Worm (Caenorhabditis elegans): ENCODE results near the gene acl-8.

acl-8 gene

ce11 chrV:6438601-6439000 lies 12.1 kb upstream of the acl-8 start, which contains the start of gene T05H4.4:
TSS of gene T05H4.4 (plus strand) at chrV:6438901.
- no peak for TF ChIP-seq ceh-36 (tag; optimal IDR thresholded peaks at IDR 0.05)
- TF ChIP-seq hnd-1 (tag; optimal IDR thresholded peaks at IDR 0.05) = no peak
- TF ChIP-seq B0310.2 (tag; optimal IDR thresholded peaks at IDR 0.05) = no peak
- no peak for TF ChIP-seq pes-1 (GFP tag; IDR thresholded peaks at IDR 0.05)
- no peak for TF ChIP-seq sea-1 (GFP tag; conservative IDR thresholded peaks at IDR 0.05)
- no peak for TF ChIP-seq hmg-4 (GFP tag; optimal IDR thresholded peaks at IDR 0.05)
- TF ChIP-seq flt-1 (GFP tag; IDR thresholded peaks at IDR 0.05) = no peak
- TF ChIP-seq scrt-1 (GFP tag; IDR thresholded peaks at IDR 0.05) = no peak

ce11 chrV:6441613-6442012 lies 9.1 kb upstream of the acl-8 start, which contains the start of gene T05H4.15:
TSS of gene T05H4.15 (minus strand) at chrV:6441713.
- no peak for TF ChIP-seq hmbx-1 (tag; optimal IDR thresholded peaks at IDR 0.05)
- TF ChIP-seq F13C5.2 (tag; optimal IDR thresholded peaks at IDR 0.05) = no peak
- no peak for TF ChIP-seq sea-1 (GFP tag; conservative IDR thresholded peaks at IDR 0.05)
- TF ChIP-seq B0310.2 (tag; optimal IDR thresholded peaks at IDR 0.05) = no peak
- TF ChIP-seq tbx-11 (GFP tag; IDR thresholded peaks at IDR 0.05) = no peak
- TF ChIP-seq hnd-1 (tag; optimal IDR thresholded peaks at IDR 0.05) = no peak
- no peak for TF ChIP-seq hmg-4 (GFP tag; optimal IDR thresholded peaks at IDR 0.05)
- no peak for TF ChIP-seq pes-1 (GFP tag; IDR thresholded peaks at IDR 0.05)
- no peak for TF ChIP-seq aly-1 (tag; optimal IDR thresholded peaks at IDR 0.05)
- no peak for TF ChIP-seq tbx-37 (GFP tag; conservative IDR thresholded peaks at IDR 0.05)
- TF ChIP-seq flt-1 (GFP tag; IDR thresholded peaks at IDR 0.05) = no peak
- no peak for TF ChIP-seq ets-7 (tag; optimal IDR thresholded peaks at IDR 0.05)

ce11 chrV:6442037-6442436 lies 8.6 kb upstream of the acl-8 start, which contains the start of gene T05H4.3:
TSS of gene T05H4.3 (plus strand) at chrV:6442337.
- TF ChIP-seq flt-1 (GFP tag; IDR thresholded peaks at IDR 0.05) = no peak
- TF ChIP-seq hnd-1 (tag; optimal IDR thresholded peaks at IDR 0.05) = no peak
- TF ChIP-seq ets-7 (tag; optimal IDR thresholded peaks at IDR 0.05) = no peak
- no peak for TF ChIP-seq ceh-36 (tag; optimal IDR thresholded peaks at IDR 0.05)
- no peak for TF ChIP-seq tbx-11 (GFP tag; IDR thresholded peaks at IDR 0.05)
- no peak for TF ChIP-seq tbx-37 (GFP tag; conservative IDR thresholded peaks at IDR 0.05)
- TF ChIP-seq sea-1 (GFP tag; conservative IDR thresholded peaks at IDR 0.05) = no peak
- no peak for TF ChIP-seq tra-4 (tag; optimal IDR thresholded peaks at IDR 0.05)
- no peak for TF ChIP-seq hmbx-1 (tag; optimal IDR thresholded peaks at IDR 0.05)
- no peak for TF ChIP-seq F13C5.2 (tag; optimal IDR thresholded peaks at IDR 0.05)
- no peak for TF ChIP-seq aly-1 (tag; optimal IDR thresholded peaks at IDR 0.05)
- no peak for TF ChIP-seq ceh-13 (GFP tag; optimal IDR thresholded peaks at IDR 0.05)
- no peak for TF ChIP-seq hmg-4 (GFP tag; optimal IDR thresholded peaks at IDR 0.05)
- TF ChIP-seq ama-1 (optimal IDR thresholded peaks at IDR 0.05) = no peak

ce11 chrV:6448356-6448755 lies 2.3 kb upstream of the acl-8 start, which contains the start of gene fbxa-196:
TSS of gene fbxa-196 (plus strand) at chrV:6448656.
- no peak for TF ChIP-seq ets-7 (tag; optimal IDR thresholded peaks at IDR 0.05)
- no peak for TF ChIP-seq hnd-1 (tag; optimal IDR thresholded peaks at IDR 0.05)
- TF ChIP-seq hmg-4 (GFP tag; optimal IDR thresholded peaks at IDR 0.05) = no peak
- no peak for TF ChIP-seq ceh-13 (GFP tag; optimal IDR thresholded peaks at IDR 0.05)
- no peak for TF ChIP-seq aly-1 (tag; optimal IDR thresholded peaks at IDR 0.05)
- TF ChIP-seq F13C5.2 (tag; optimal IDR thresholded peaks at IDR 0.05) = no peak
- no peak for TF ChIP-seq tbx-11 (GFP tag; IDR thresholded peaks at IDR 0.05)
- no peak for TF ChIP-seq tra-4 (tag; optimal IDR thresholded peaks at IDR 0.05)
- TF ChIP-seq sea-1 (GFP tag; conservative IDR thresholded peaks at IDR 0.05) = no peak
- TF ChIP-seq ceh-36 (tag; optimal IDR thresholded peaks at IDR 0.05) = no peak
- TF ChIP-seq pes-1 (GFP tag; IDR thresholded peaks at IDR 0.05) = no peak
- TF ChIP-seq ama-1 (optimal IDR thresholded peaks at IDR 0.05) = no peak
- TF ChIP-seq flt-1 (GFP tag; IDR thresholded peaks at IDR 0.05) = no peak
- no peak for TF ChIP-seq tbx-37 (GFP tag; conservative IDR thresholded peaks at IDR 0.05)
- TF ChIP-seq B0310.2 (tag; optimal IDR thresholded peaks at IDR 0.05) = no peak
- no peak for TF ChIP-seq hmbx-1 (tag; optimal IDR thresholded peaks at IDR 0.05)
- no peak for TF ChIP-seq scrt-1 (GFP tag; IDR thresholded peaks at IDR 0.05)

- TF ChIP-seq tra-4 (tag; optimal IDR thresholded peaks at IDR 0.05) (no peak), aly-1 (tag; optimal IDR thresholded peaks at IDR 0.05) (no peak), B0310.2 (tag; optimal IDR thresholded peaks at IDR 0.05) (no peak), ama-1 (optimal IDR thresholded peaks at IDR 0.05) (no peak), pes-1 (GFP tag; IDR thresholded peaks at IDR 0.05) (no peak)
Observed at ce11 chrV:6453122-6453521, 2.5 kb downstream of the acl-8 start, which contains the start of gene acl-9. TSS of gene acl-9 (plus strand) at chrV:6453226.

DNA sequence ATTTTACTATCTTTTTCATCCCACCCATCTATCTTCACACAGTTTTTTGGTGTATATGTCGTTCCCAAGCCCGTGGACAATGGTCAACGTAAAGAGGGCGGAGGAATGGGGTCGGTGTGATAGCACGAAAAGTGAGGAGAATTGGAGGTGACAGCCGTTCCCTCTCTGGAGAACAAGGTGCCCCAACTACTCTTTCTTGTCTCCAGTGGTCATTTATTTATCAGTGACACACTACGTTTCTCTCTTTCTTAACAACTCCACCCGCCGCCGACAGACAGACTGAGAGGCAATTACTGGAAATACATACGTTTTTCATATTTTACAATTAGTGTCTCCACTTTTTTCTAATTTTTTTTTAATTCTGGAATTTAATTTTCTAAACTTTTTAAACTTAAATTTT lies 6.2 kb downstream of the acl-8 start:
- TF ChIP-seq hmg-4 (GFP tag; optimal IDR thresholded peaks at IDR 0.05) (no peak), ets-7 (tag; optimal IDR thresholded peaks at IDR 0.05) (no peak), ama-1 (optimal IDR thresholded peaks at IDR 0.05) (no peak), tra-4 (tag; optimal IDR thresholded peaks at IDR 0.05) (no peak), B0310.2 (tag; optimal IDR thresholded peaks at IDR 0.05) (no peak), F13C5.2 (tag; optimal IDR thresholded peaks at IDR 0.05) (no peak), ceh-13 (GFP tag; optimal IDR thresholded peaks at IDR 0.05) (no peak), tbx-11 (GFP tag; IDR thresholded peaks at IDR 0.05) (no peak), hnd-1 (tag; optimal IDR thresholded peaks at IDR 0.05) (no peak), pes-1 (GFP tag; IDR thresholded peaks at IDR 0.05) (no peak), flt-1 (GFP tag; IDR thresholded peaks at IDR 0.05) (no peak), tbx-37 (GFP tag; conservative IDR thresholded peaks at IDR 0.05) (no peak), sea-1 (GFP tag; conservative IDR thresholded peaks at IDR 0.05) (no peak), aly-1 (tag; optimal IDR thresholded peaks at IDR 0.05) (no peak), hmbx-1 (tag; optimal IDR thresholded peaks at IDR 0.05) (no peak), scrt-1 (GFP tag; IDR thresholded peaks at IDR 0.05) (no peak), ceh-36 (tag; optimal IDR thresholded peaks at IDR 0.05) (no peak)

- TF ChIP-seq B0310.2 (tag; optimal IDR thresholded peaks at IDR 0.05) (no peak), hmbx-1 (tag; optimal IDR thresholded peaks at IDR 0.05) (no peak), pes-1 (GFP tag; IDR thresholded peaks at IDR 0.05) (no peak), ceh-13 (GFP tag; optimal IDR thresholded peaks at IDR 0.05) (no peak), flt-1 (GFP tag; IDR thresholded peaks at IDR 0.05) (no peak), scrt-1 (GFP tag; IDR thresholded peaks at IDR 0.05) (no peak), tbx-37 (GFP tag; conservative IDR thresholded peaks at IDR 0.05) (no peak), ama-1 (optimal IDR thresholded peaks at IDR 0.05) (no peak), hnd-1 (tag; optimal IDR thresholded peaks at IDR 0.05) (no peak), ets-7 (tag; optimal IDR thresholded peaks at IDR 0.05) (no peak), tra-4 (tag; optimal IDR thresholded peaks at IDR 0.05) (no peak), sea-1 (GFP tag; conservative IDR thresholded peaks at IDR 0.05) (no peak), hmg-4 (GFP tag; optimal IDR thresholded peaks at IDR 0.05) (no peak)
Observed at ce11 chrV:6458302-6458998, 7.8 kb downstream of the acl-8 start.
